Fruit fly (Drosophila melanogaster) S2 (cell line): Measurements from ENCODE around the gene CG17404.
A peak's percentile ranks its signal among the peaks of the same experiment; 100 is the strongest.

Source experiments
- CG8478 ChIP-seq: fragments of >200 bp; optimal IDR thresholded peaks from 2 replicates; lab custom pipeline; 2018
- CTCF ChIP-seq, 2 experiments: fragments of >200 bp; optimal IDR thresholded peaks; 2 replicates each; lab custom pipeline; 2018

dm6 chr3R:12222093-12222492, 2.7 kb downstream of the CG17404 start, which contains the start of gene Rsbp15:
- TF ChIP-seq CG8478 (lab: Kevin White, UChicago) = no peak
- peak; percentile 86 to 91 for TF ChIP-seq CTCF (optimal IDR thresholded peaks at IDR 0.05; lab: Kevin White, UChicago)
